Worm (Caenorhabditis elegans): ENCODE measurements around the gene ttr-16.

- TF ChIP-seq hlh-1 (tag; optimal IDR thresholded peaks at IDR 0.05) (no peak), nhr-28 (tag; optimal IDR thresholded peaks at IDR 0.05) (no peak), unc-39 (tag; optimal IDR thresholded peaks at IDR 0.05) (no peak), M03D4.4 (tag; optimal IDR thresholded peaks at IDR 0.05) (no peak), lsy-2 (tag; optimal IDR thresholded peaks at IDR 0.05) (no peak)
These were observed 42.2 kb downstream of the ttr-16 start, which contains the start of gene mogs-1 for ce11 chrIV:11021512-11022268.

All from whole organism, mixed stage, embryonic.